Fruit fly (Drosophila melanogaster): ENCODE data around the gene CG42580.

dm6 chrX:20559582-20559981, 14.5 kb upstream of the CG42580 start:
- TF ChIP-seq fkh (GFP tag; optimal IDR thresholded peaks at IDR 0.05), result no peak
- TF ChIP-seq Sox15 (GFP tag; optimal IDR thresholded peaks at IDR 0.05), result no peak
